Worm (Caenorhabditis elegans) whole organism, early embryonic: Measurements from ENCODE around the gene math-48.

ENCODE experiments used
- B0310.2 ChIP-seq: sonication (generic microtip); optimal IDR thresholded peaks from 2 replicates; lab custom pipeline; 2016; ENCODE audit warnings: mild to moderate bottlenecking, missing genetic modification characterization, missing compliant biosample characterization
- F13C5.2 ChIP-seq: sonication (generic microtip); optimal IDR thresholded peaks from 2 replicates; lab custom pipeline; 2017; ENCODE audit warnings: mild to moderate bottlenecking, missing genetic modification characterization, inconsistent platforms, missing compliant biosample characterization
- ama-1 ChIP-seq: fragments of 150-350 bp; optimal IDR thresholded peaks from 2 replicates; lab custom pipeline; 2014
- ets-7 ChIP-seq: sonication (generic microtip); optimal IDR thresholded peaks from 2 replicates; lab custom pipeline; 2016; ENCODE audit warnings: missing genotype, missing genetic modification characterization, missing compliant biosample characterization
- flt-1 ChIP-seq: fragments of 200-800 bp; sonication (Bioruptor generic); IDR thresholded peaks from 2 replicates; pipeline ENCODE4 v1.3.6; 2022; ENCODE audit warnings: missing genetic modification characterization, missing compliant biosample characterization
- hmg-4 ChIP-seq: fragments of 200-800 bp; sonication (Bioruptor generic); optimal IDR thresholded peaks from 2 replicates; lab custom pipeline; 2018; ENCODE audit warnings: mild to moderate bottlenecking, missing genetic modification characterization, missing compliant biosample characterization
- hnd-1 ChIP-seq: sonication (generic microtip); optimal IDR thresholded peaks from 2 replicates; lab custom pipeline; 2016; ENCODE audit warnings: missing genetic modification characterization, missing compliant biosample characterization
- pes-1 ChIP-seq: fragments of 200-800 bp; sonication (Bioruptor generic); IDR thresholded peaks from 2 replicates; pipeline ENCODE4 v1.3.6; 2022; ENCODE audit warnings: missing genetic modification reagents, missing genetic modification characterization, missing compliant biosample characterization
- sea-1 ChIP-seq: fragments of 200-800 bp; sonication (Bioruptor generic); conservative IDR thresholded peaks from 2 replicates; pipeline ENCODE4 v1.3.6; 2022; ENCODE audit warnings: missing genetic modification characterization, missing compliant biosample characterization

DNA sequence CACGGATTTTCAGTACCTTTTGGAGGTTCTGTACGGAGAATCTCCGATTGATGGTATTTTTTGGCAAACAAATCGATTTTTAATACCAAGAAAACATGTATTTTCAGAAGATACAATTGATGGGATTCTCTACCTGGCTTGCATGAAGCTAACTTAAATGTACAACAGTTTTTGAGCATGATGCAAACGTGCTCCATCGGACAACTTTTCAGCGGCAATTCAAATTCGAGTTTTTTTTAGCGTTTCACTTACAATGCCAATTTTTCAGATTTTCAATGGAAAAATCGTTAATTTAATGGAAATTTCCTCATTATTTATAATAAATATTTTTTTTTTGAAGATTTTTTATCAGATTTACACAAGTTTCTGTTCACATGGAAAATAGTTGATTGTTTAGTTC is 17.7 kb downstream of the math-48 start:
- TF ChIP-seq ama-1 (lab: Kevin White, UChicago): no peak
- no peak for TF ChIP-seq pes-1 (GFP tag; lab: Robert Waterston, UW)
- TF ChIP-seq hnd-1: no peak
- no peak for TF ChIP-seq hmg-4 (GFP tag; lab: Kevin White, UChicago)
- no peak for TF ChIP-seq F13C5.2 (tag; lab: Kevin White, UChicago)
- no peak for TF ChIP-seq ets-7 (tag; lab: Kevin White, UChicago)
- no peak for TF ChIP-seq B0310.2 (tag; lab: Kevin White, UChicago)
- no peak for TF ChIP-seq sea-1 (GFP tag; lab: Robert Waterston, UW)
- no peak for TF ChIP-seq flt-1 (GFP tag; lab: Robert Waterston, UW)
